Fruit fly (Drosophila melanogaster) whole organism, pupa: ENCODE results near the gene CG31793.

ENCODE experiments used
- CG13204 ChIP-seq: fragments of 200-800 bp; sonication (Bioruptor generic); optimal IDR thresholded peaks from 2 replicates; lab custom pipeline; 2018; ENCODE audit warnings: missing biosample characterization, mild to moderate bottlenecking, missing genetic modification characterization, moderate library complexity
- CG32121 ChIP-seq: fragments of 200-800 bp; sonication (Bioruptor generic); IDR thresholded peaks from 2 replicates; pipeline ENCODE4 v1.3.6; 2022; ENCODE audit warnings: missing biosample characterization, missing genetic modification characterization
- CG8159 ChIP-seq: fragments of 200-800 bp; sonication (Bioruptor generic); optimal IDR thresholded peaks from 3 replicates; lab custom pipeline; 2018; ENCODE audit warnings: missing biosample characterization, mild to moderate bottlenecking, missing genetic modification characterization, moderate library complexity
- CG8301 ChIP-seq: fragments of 200-800 bp; sonication (Bioruptor generic); optimal IDR thresholded peaks from 2 replicates; lab custom pipeline; 2018; ENCODE audit warnings: missing biosample characterization, mild to moderate bottlenecking, missing genetic modification characterization
- CG9948 ChIP-seq: fragments of 200-800 bp; sonication (Bioruptor generic); optimal IDR thresholded peaks from 2 replicates; lab custom pipeline; 2018; ENCODE audit warnings: missing biosample characterization, mild to moderate bottlenecking, missing genetic modification characterization, moderate library complexity
- D1 ChIP-seq: fragments of 200-800 bp; sonication (Bioruptor generic); optimal IDR thresholded peaks from 2 replicates; lab custom pipeline; 2018; ENCODE audit warnings: missing biosample characterization, mild to moderate bottlenecking, missing genetic modification characterization, moderate library complexity
- Pif1B ChIP-seq: fragments of 200-800 bp; sonication (Bioruptor generic); optimal IDR thresholded peaks from 3 replicates; lab custom pipeline; 2016; ENCODE audit warnings: missing biosample characterization, missing genetic modification characterization
- Snoo ChIP-seq: fragments of 200-800 bp; sonication (Bioruptor generic); optimal IDR thresholded peaks from 3 replicates; lab custom pipeline; 2017; ENCODE audit warnings: missing biosample characterization, mild to moderate bottlenecking, missing genetic modification characterization, inconsistent platforms
- gl ChIP-seq: fragments of 200-800 bp; sonication (Bioruptor generic); optimal IDR thresholded peaks from 2 replicates; lab custom pipeline; 2018; ENCODE audit warnings: missing biosample characterization, mild to moderate bottlenecking, missing genetic modification characterization
- rn ChIP-seq: fragments of 200-800 bp; sonication (Bioruptor generic); IDR thresholded peaks from 2 replicates; pipeline ENCODE4 v1.3.6; 2022; ENCODE audit warnings: missing biosample characterization, missing genetic modification characterization

DNA sequence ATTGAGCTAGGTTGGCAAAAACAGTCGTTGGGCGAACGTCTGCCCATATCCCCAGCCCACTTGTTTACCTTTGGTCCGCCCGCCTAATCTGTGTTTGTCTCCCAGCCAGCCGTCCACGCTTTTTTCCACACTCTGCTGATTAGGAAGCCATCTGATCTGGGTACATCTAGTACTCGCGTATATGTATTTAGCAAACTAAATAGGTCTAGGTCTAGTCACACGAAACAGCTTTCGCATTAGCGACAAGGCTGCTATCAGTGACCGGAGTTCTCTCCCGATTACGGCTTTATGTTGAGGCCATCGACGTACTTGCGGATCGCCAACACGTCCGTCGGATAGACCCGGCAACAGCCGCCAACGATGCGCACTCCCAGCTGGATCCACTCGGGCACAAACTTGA is 47.5 kb upstream of the CG31793 start:
- TF ChIP-seq Snoo (tag; lab: Kevin White, UChicago) = no peak
- no peak for TF ChIP-seq gl (tag; lab: Kevin White, UChicago)
- no peak for TF ChIP-seq CG8301 (tag; lab: Kevin White, UChicago)
- no peak for TF ChIP-seq D1 (tag; lab: Kevin White, UChicago)
- no peak for TF ChIP-seq Pif1B
- no peak for TF ChIP-seq CG8159 (tag; lab: Kevin White, UChicago)
- no peak for TF ChIP-seq CG13204 (GFP tag; lab: Kevin White, UChicago)
- no peak for TF ChIP-seq rn (GFP tag; lab: Robert Waterston, UW)
- TF ChIP-seq CG9948 (tag; lab: Kevin White, UChicago) = no peak
- TF ChIP-seq CG32121 (GFP tag; lab: Robert Waterston, UW) = no peak
